Fruit fly (Drosophila melanogaster): ENCODE results near the gene Mcm2.

Gene Mcm2

dm6 chr3R:8305110-8305509 lies 40.3 kb downstream of the Mcm2 start, which contains the start of gene Sgt1 (continued):
- TF ChIP-seq CG7372 (GFP tag; IDR thresholded peaks at IDR 0.05), result no peak
- TF ChIP-seq pho (GFP tag; optimal IDR thresholded peaks at IDR 0.05), result peak; percentile 66
- TF ChIP-seq CG12391 (tag; optimal IDR thresholded peaks at IDR 0.05), result peak; percentile 46
- TF ChIP-seq Myb (GFP tag; optimal IDR thresholded peaks at IDR 0.05), result peak; percentile 78
- TF ChIP-seq mam (GFP tag; optimal IDR thresholded peaks at IDR 0.05), result peak; percentile 73
- TF ChIP-seq CG4820 (GFP tag; optimal IDR thresholded peaks at IDR 0.05), result no peak
- peak; percentile 74 for TF ChIP-seq Rfx (GFP tag; IDR thresholded peaks at IDR 0.05)
- TF ChIP-seq CG17186 (GFP tag; optimal IDR thresholded peaks at IDR 0.05), result peak; percentile 16
- peak; percentile 56 for TF ChIP-seq CG30403 (GFP tag; optimal IDR thresholded peaks at IDR 0.05)
- TF ChIP-seq zfh1 (GFP tag; IDR thresholded peaks at IDR 0.05), result peak; percentile 44; the same call in 1 of the 3 replicates
- TF ChIP-seq inv (GFP tag; IDR thresholded peaks at IDR 0.05; ENCODE audit: partially characterized antibody), result peak; percentile 67
- TF ChIP-seq vfl (GFP tag; optimal IDR thresholded peaks at IDR 0.05), result peak; percentile 72
- peak; percentile 85 for TF ChIP-seq tna (GFP tag; IDR thresholded peaks at IDR 0.05; ENCODE audit: partially characterized antibody)
- TF ChIP-seq E2f2 (GFP tag; IDR thresholded peaks at IDR 0.05), result peak; percentile 100
- TF ChIP-seq CG18619 (GFP tag; optimal IDR thresholded peaks at IDR 0.05), result peak; percentile 22
- no peak for TF ChIP-seq D (optimal IDR thresholded peaks at IDR 0.05)
- TF ChIP-seq D (GFP tag; optimal IDR thresholded peaks at IDR 0.05), result no peak
- TF ChIP-seq gfzf (GFP tag; optimal IDR thresholded peaks at IDR 0.05), result peak; percentile 56
- peak; percentile 94 for TF ChIP-seq MESR4 (GFP tag; optimal IDR thresholded peaks at IDR 0.05)
- TF ChIP-seq CG17359 (tag; optimal IDR thresholded peaks at IDR 0.05), result no peak
- peak; percentile 95 for TF ChIP-seq Ets65A (GFP tag)
- no peak for TF ChIP-seq crc (GFP tag; optimal IDR thresholded peaks at IDR 0.05)
- 0 out of 3 replicates have a peak, but pooled peaks have one; percentile 54 for TF ChIP-seq ken (GFP tag; IDR thresholded peaks at IDR 0.05)
- peak; percentile 94 for TF ChIP-seq CG7928 (GFP tag; optimal IDR thresholded peaks at IDR 0.05)
- TF ChIP-seq CG10543 (GFP tag; optimal IDR thresholded peaks at IDR 0.05), result peak; percentile 19
- peak; percentile 41; the same call in 2 of the 3 replicates for TF ChIP-seq row (GFP tag; IDR thresholded peaks at IDR 0.05)
- peak; percentile 11 for TF ChIP-seq Hr3 (GFP tag; optimal IDR thresholded peaks at IDR 0.05)
- peak; percentile 77 for TF ChIP-seq Hmr (GFP tag; optimal IDR thresholded peaks at IDR 0.05)
- TF ChIP-seq dm (GFP tag; optimal IDR thresholded peaks at IDR 0.05), result peak; percentile 41
- peak in 1 of 2 experiments; percentile 50 for TF ChIP-seq tll (GFP tag; optimal IDR thresholded peaks at IDR 0.05)
- peak; percentile 57 for TF ChIP-seq CG9797 (GFP tag; optimal IDR thresholded peaks at IDR 0.05)
- TF ChIP-seq vnd (GFP tag; IDR thresholded peaks at IDR 0.05; ENCODE audit: partially characterized antibody), result peak; percentile 72
- TF ChIP-seq CG12744 (GFP tag; optimal IDR thresholded peaks at IDR 0.05), result peak; percentile 11
- peak; percentile 69 for TF ChIP-seq CG14710 (tag; optimal IDR thresholded peaks at IDR 0.05)
- TF ChIP-seq Dip3 (GFP tag; optimal IDR thresholded peaks at IDR 0.05), result peak; percentile 23
- no peak for TF ChIP-seq ac (GFP tag; optimal IDR thresholded peaks at IDR 0.05)
- peak; percentile 45 for TF ChIP-seq Dad (GFP tag; optimal IDR thresholded peaks at IDR 0.05)
- TF ChIP-seq Ets97D (GFP tag; optimal IDR thresholded peaks at IDR 0.05), result peak; percentile 87
- TF ChIP-seq phol (tag; optimal IDR thresholded peaks at IDR 0.05), result peak; percentile 69
- peak; percentile 62 for TF ChIP-seq HLH54F (GFP tag; optimal IDR thresholded peaks at IDR 0.05)
- peak; percentile 43 for TF ChIP-seq CG3995 (GFP tag; optimal IDR thresholded peaks at IDR 0.05)
- no peak for TF ChIP-seq Ada2b (GFP tag; IDR thresholded peaks at IDR 0.05)
- peak; percentile 57 for TF ChIP-seq vvl (GFP tag; IDR thresholded peaks at IDR 0.05)
- peak; percentile 85 for TF ChIP-seq amos (GFP tag; IDR thresholded peaks at IDR 0.05; ENCODE audit: partially characterized antibody)
- peak; percentile 99 for TF ChIP-seq CG15514 (GFP tag; optimal IDR thresholded peaks at IDR 0.05)
- peak; percentile 64; the same call in 1 of the 3 replicates for TF ChIP-seq zen2 (GFP tag; IDR thresholded peaks at IDR 0.05; ENCODE audit: partially characterized antibody)
- TF ChIP-seq NFAT (GFP tag; IDR thresholded peaks at IDR 0.05), result peak; percentile 66; the same call in 1 of the 2 replicates
- peak; percentile 21 for TF ChIP-seq Fer1 (GFP tag; optimal IDR thresholded peaks at IDR 0.05)
- peak; percentile 35 for TF ChIP-seq ind (GFP tag; optimal IDR thresholded peaks at IDR 0.05)
- TF ChIP-seq chif (GFP tag; optimal IDR thresholded peaks at IDR 0.05), result peak; percentile 4 to 15
- peak; percentile 42; the same call in 1 of the 2 replicates for TF ChIP-seq onecut (GFP tag; IDR thresholded peaks at IDR 0.05)

Measured in whole organism, embryonic.